Fruit fly (Drosophila melanogaster) whole organism, larva: ENCODE measurements around the gene CG44405.

ENCODE experiments used
- noc ChIP-seq: fragments of 200-800 bp; sonication (Bioruptor generic); optimal IDR thresholded peaks from 3 replicates; lab custom pipeline; 2019; ENCODE audit warnings: missing biosample characterization, mild to moderate bottlenecking, missing genetic modification characterization, moderate library complexity

The CG44405 gene

dm6 chr2L:16342224-16342623 lies at the start of gene CG44405:
CG44405 (minus strand) TSS chr2L:16342324.
- TF ChIP-seq noc (tag; lab: Kevin White, UChicago) = no peak

DNA sequence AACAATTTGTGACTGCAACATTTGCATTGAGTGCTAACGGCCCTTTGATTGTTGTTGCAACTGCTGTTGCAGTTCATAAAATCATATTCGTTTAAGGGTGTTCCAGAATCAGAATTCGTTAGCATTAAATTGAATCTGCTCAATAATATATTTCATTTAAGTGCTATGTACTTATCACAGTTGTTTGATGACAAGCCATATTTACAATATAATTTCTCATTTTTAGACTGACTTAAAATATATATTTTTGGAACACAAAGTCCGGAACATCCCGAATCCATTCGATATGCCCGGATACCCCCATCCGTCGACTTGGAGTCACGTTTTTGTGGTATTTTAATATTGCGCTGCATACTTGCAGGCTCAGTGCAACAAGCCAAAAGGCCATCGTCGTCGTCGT lies 48.7 kb upstream of the CG44405 start:
- no peak for TF ChIP-seq noc (tag; lab: Kevin White, UChicago)

DNA sequence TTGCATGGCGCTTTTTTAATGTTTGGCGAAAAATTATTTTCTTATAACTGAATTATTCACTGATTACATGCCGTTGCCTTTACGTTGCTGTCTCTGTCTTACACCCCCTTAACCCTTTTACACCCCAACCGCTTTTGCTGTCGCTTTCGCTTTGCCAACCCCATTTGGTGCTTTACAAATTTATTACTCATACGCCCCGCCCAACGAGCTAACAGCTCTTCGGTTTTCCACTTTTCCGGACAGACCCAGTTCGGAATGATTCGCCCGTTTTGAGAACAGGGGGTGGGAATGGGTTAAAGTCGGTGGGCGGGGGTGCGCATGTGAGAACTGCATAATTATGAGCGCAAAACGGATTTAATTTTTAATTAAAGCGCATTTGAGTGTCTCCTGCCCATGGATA lies 38.8 kb upstream of the CG44405 start:
- no peak for TF ChIP-seq noc (tag; lab: Kevin White, UChicago)

DNA sequence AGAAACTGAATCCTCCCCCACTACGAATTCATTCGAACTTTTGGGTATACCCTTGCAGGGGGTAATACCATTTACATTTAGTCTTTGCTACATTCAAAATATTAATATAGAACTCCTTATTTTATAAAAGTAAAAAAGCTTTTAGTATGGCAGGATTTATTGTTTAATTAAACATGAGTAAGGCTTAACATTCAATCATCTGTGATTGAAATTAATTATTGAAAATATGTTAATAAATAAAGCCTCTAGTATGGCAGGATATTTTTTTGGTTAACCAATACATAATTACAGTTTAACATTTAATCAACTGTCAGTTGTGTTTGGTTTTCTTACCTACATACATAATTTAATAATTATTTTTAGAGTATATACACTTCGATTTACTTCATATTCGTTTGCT lies 32.6 kb upstream of the CG44405 start:
- TF ChIP-seq noc (tag; lab: Kevin White, UChicago) = no peak

DNA sequence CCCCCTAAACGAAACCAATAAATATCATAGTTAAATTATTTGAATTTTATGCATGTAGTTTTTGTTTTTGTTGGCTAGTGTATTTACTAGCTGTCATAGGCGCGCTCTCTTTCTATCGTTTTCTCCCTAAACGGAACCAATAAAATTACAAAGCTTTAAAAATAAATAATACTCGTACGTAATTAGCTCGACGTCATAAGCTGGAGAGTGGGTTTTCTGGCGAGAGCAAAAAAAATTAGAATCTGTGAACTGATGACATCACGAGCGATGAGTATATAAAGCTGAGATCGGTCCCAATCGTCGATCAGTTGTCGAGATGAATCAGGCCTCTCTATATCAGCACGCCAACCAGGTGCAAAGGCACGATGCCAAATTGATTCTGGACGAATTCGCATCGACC lies 23.5 kb upstream of the CG44405 start, which contains the start of gene jhamt:
Gene jhamt, plus strand, starts transcription at position 301 of the 400 bp plus-strand sequence.
- no peak for TF ChIP-seq noc (tag; lab: Kevin White, UChicago)

- no peak for TF ChIP-seq noc (tag; lab: Kevin White, UChicago)
Observed at dm6 chr2L:16357865-16358264, 15.7 kb upstream of the CG44405 start.

dm6 chr2L:16356249-16357025 lies 14.3 kb upstream of the CG44405 start, which contains the start of gene CaBP1:
CaBP1 (minus strand) TSS chr2L:16356735.
- TF ChIP-seq noc (tag; lab: Kevin White, UChicago) = no peak

DNA sequence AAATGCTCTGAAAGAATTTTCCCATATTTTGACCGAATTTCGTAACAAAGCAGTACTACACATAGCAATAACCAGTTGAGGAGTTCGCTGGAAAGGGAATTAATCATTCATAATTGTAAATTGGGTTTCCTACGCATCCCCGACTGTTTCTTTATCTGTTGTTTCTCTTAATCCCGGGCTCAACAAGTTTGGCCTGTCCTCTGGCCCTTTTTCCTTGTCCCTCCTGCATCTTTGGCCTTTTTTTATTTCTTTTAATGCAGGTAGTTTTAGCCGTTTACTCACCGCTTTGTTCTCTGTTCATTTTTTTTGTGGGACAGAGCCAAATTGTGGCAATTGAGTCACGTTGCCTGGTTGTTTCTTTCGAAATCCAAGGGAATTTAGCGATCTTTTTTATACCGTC lies 11.6 kb upstream of the CG44405 start:
- no peak for TF ChIP-seq noc (tag; lab: Kevin White, UChicago)

DNA sequence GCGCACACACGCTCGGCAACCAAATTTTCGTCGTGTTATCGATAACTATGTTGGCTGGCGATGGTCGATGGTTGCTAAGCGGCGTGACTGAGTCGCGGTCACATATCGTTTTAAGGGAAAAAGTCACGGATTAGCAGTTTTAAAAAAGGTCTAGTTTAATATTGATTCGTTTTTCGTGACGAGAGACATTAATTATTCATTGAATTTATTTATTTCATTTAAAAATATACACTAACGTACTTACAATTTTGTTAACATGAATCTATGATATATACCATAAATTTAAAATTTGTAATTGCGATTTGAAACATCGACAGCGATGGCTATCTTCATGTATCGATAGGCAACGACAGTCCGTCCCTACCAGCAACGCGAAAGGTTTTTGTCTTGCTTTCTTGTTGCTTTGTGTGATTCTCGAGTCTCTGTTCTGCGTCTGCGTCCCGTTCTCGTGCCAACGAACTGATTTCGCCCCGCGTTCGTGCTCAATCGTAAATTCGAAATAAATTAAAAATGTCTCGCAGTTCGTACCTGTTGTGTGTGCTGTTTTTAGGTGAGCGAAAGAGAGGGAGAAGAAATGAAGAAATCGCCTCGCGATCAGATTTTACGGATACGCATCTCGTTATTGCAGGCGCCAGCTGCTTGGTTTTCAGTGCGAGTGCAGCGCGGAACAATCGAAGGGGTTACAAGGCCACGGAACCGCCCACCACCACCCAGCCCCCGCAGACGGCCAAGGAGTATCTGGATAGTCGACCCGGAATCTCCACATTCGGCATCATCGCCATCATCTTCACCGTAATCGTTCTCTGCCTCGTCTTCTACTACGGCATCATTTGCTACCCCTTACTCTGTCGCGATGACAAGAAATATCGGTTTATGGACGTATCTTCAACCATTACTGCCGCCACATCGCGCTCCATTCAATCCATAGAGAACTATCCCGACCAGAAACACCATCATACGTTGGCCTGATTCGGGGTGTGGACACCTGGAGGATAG lies 10.8 kb upstream of the CG44405 start, which contains the start of the genes Hyls1, chif and CG4455:
Gene Hyls1, minus strand, starts transcription at position 44 of the 996 bp plus-strand sequence.
Gene chif, minus strand, starts transcription at position 44 of the 996 bp plus-strand sequence.
Gene CG4455, plus strand, starts transcription at position 350 of the 996 bp plus-strand sequence.
- peak; percentile 57 for TF ChIP-seq noc (tag; lab: Kevin White, UChicago)

DNA sequence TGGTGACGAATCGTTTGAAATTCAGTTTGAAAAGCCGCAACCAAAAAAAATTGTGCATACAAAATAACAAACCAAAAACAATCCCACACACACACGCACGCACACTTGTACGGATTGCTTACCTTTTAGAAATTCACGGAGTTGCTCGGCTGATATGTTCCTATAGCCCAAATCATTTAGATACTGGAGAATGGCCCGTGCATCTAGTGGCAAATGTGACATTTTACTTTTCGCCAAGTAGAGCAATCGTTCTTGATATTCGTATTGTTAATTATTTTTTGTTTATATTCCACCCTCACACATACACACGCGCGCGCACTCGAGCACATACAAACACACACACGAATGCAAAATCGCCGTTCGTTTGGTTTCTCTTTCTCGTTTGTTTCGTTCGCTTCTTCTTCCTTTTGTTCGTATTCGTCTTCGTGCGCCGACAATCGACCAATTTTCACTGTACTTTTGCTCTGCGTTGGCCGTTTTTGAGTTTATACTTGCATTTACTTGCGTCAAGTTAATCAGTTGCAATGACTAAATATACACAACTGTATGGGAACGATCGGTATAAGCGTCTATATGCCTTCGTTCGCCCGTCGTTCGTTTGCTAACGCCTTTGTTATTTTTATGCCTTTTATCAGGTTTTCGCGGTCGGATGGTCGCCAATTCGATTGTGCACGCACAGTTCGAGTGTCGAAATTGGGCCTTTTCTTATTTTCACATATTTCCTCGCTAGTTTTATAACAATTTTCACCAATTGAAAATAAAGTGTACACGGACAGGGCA lies 9.9 kb upstream of the CG44405 start:
- TF ChIP-seq noc (tag; lab: Kevin White, UChicago) = no peak

DNA sequence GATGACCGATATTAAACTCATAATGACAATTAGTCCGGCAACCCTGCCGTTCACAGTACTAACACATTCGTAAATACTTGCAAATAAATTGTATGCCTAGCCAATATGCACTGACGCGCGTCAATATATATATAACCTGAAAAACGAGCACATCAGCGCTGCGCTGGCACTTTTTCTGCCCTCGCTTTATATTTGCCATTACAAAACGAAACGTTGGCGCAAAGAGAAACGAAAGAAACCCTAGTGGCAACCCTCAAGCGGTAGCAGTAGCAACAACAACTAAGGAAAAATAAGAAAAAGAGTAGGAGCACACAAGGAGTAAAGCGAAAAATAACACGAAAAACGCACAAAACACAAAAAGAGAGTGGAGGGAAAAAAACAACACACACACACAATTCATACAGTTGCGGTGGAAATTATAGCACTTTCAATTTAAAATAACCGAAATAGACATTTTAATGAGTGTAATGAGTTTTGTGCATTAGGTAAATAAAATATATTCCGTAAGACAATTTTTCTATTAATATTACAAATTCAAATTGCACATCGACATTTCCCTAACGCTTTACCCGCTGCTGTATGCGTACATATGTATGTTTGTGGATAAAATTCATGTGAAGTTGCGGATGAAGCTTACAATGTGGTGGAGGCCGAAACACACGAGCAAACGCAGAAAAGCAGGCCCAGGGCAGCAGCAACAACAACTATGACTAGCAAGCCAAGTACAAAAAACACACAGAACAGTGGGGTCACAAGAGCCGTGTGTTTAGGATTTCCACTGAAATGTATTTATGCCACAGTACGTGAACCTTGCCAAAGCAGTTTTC lies 8.8 kb upstream of the CG44405 start:
- TF ChIP-seq noc (tag; lab: Kevin White, UChicago) = peak; percentile 99

DNA sequence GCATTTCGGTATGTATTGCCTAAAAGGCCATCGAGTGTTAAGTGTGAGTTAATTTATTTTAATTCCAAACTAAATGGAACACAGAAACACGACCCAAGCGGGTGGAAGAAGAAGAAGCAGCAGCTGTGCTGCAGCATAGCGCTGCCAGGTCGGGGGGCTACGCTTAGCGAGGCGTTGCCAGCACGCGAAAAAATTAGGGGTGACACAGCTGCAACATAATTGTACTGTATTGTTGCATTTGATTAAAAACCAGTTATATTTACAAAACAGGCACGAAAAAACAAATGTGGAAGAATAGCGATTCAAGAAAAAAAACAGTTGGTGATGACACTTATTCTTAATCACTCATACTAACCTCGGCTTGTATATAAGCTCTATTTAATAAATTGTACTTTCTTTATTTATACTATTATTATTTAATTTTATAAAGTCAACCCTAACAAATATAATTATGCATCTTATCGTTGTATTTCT lies 8.1 kb upstream of the CG44405 start:
- TF ChIP-seq noc (tag; lab: Kevin White, UChicago) = no peak

dm6 chr2L:16340268-16340667 lies 1.9 kb downstream of the CG44405 start, which contains the start of gene CG42266:
CG42266 (minus strand) TSS chr2L:16340368.
- no peak for TF ChIP-seq noc (tag; lab: Kevin White, UChicago)

dm6 chr2L:16337785-16338184 lies 4.3 kb downstream of the CG44405 start, which contains the start of gene CG31817:
CG31817 (minus strand) TSS chr2L:16337885.
- no peak for TF ChIP-seq noc (tag; lab: Kevin White, UChicago)
